Fruit fly (Drosophila melanogaster) whole organism, embryonic: Measurements from ENCODE around the gene CG33268.
A peak's percentile ranks its signal among the peaks of the same experiment; 100 is the strongest.

Experiments used
- Awh ChIP-seq: fragments of 200-800 bp; sonication (Bioruptor generic); IDR thresholded peaks from 2 replicates; pipeline ENCODE4, ENCODE4 v1.3.6; 2022; ENCODE audit warnings: missing biosample characterization, missing genetic modification characterization
- BtbVII ChIP-seq: fragments of 200-800 bp; sonication (Bioruptor generic); optimal IDR thresholded peaks from 3 replicates; lab custom pipeline; 2017; ENCODE audit warnings: missing biosample characterization, mild to moderate bottlenecking, missing genetic modification characterization
- CG10274 ChIP-seq: fragments of 200-800 bp; sonication (Bioruptor generic); optimal IDR thresholded peaks from 3 replicates; lab custom pipeline; 2017; ENCODE audit warnings: missing biosample characterization, mild to moderate bottlenecking, missing genetic modification characterization
- CG12219 ChIP-seq: fragments of 200-800 bp; sonication (Bioruptor generic); optimal IDR thresholded peaks from 3 replicates; lab custom pipeline; 2018; ENCODE audit warnings: missing biosample characterization, mild to moderate bottlenecking, missing genetic modification characterization
- CG1233 ChIP-seq: fragments of 200-800 bp; sonication (Bioruptor generic); optimal IDR thresholded peaks from 4 replicates; lab custom pipeline; 2018; ENCODE audit warnings: missing biosample characterization, mild to moderate bottlenecking, missing genetic modification characterization
- CG13123 ChIP-seq: fragments of 200-800 bp; sonication (Bioruptor generic); optimal IDR thresholded peaks from 2 replicates; lab custom pipeline; 2016; ENCODE audit warnings: missing biosample characterization, missing genetic modification characterization
- CG13296 ChIP-seq: fragments of 200-800 bp; sonication (Bioruptor generic); optimal IDR thresholded peaks from 3 replicates; lab custom pipeline; 2018; ENCODE audit warnings: missing biosample characterization, mild to moderate bottlenecking, missing genetic modification characterization
- CG13624 ChIP-seq: fragments of 200-800 bp; sonication (Bioruptor generic); optimal IDR thresholded peaks from 2 replicates; lab custom pipeline; 2016; ENCODE audit warnings: missing biosample characterization, missing genetic modification characterization
- CG14710 ChIP-seq: fragments of 200-800 bp; sonication (Bioruptor generic); optimal IDR thresholded peaks from 3 replicates; lab custom pipeline; 2019; ENCODE audit warnings: missing biosample characterization, mild to moderate bottlenecking, missing genetic modification characterization, moderate library complexity
- CG15601 ChIP-seq: fragments of 200-800 bp; sonication (Bioruptor generic); optimal IDR thresholded peaks from 3 replicates; lab custom pipeline; 2019; ENCODE audit warnings: missing biosample characterization, mild to moderate bottlenecking, missing genetic modification characterization, moderate library complexity
- CG15696 ChIP-seq: fragments of 200-800 bp; sonication (Bioruptor generic); optimal IDR thresholded peaks from 2 replicates; lab custom pipeline; 2019; ENCODE audit warnings: missing biosample characterization, mild to moderate bottlenecking, missing genetic modification characterization, moderate library complexity
- CG17328 ChIP-seq: fragments of 200-800 bp; sonication (Bioruptor generic); IDR thresholded peaks from 2 replicates; pipeline ENCODE4 v1.3.6; 2022; ENCODE audit warnings: missing biosample characterization, missing genetic modification characterization
- CG18011 ChIP-seq: fragments of 200-800 bp; sonication (Bioruptor generic); optimal IDR thresholded peaks from 2 replicates; lab custom pipeline; 2017; ENCODE audit warnings: missing biosample characterization, missing genetic modification characterization, mild to moderate bottlenecking, moderate library complexity, missing genotype
- CG18599 ChIP-seq: fragments of 200-800 bp; sonication (Bioruptor generic); optimal IDR thresholded peaks from 3 replicates; lab custom pipeline; 2017; ENCODE audit warnings: missing biosample characterization, missing genetic modification characterization, mild to moderate bottlenecking, moderate library complexity, missing genetic modification reagents
- CG2120 ChIP-seq: fragments of 200-800 bp; sonication (Bioruptor generic); optimal IDR thresholded peaks from 3 replicates; lab custom pipeline; 2016; ENCODE audit warnings: missing biosample characterization, missing genetic modification characterization
- CG2875 ChIP-seq: fragments of 200-800 bp; sonication (Bioruptor generic); optimal IDR thresholded peaks from 2 replicates; lab custom pipeline; 2017; ENCODE audit warnings: missing biosample characterization, mild to moderate bottlenecking, missing genetic modification characterization, missing genetic modification reagents
- CG2889 ChIP-seq: fragments of 200-800 bp; sonication (Bioruptor generic); IDR thresholded peaks from 3 replicates; pipeline ENCODE4 v1.3.6; 2022; ENCODE audit warnings: missing biosample characterization, missing genetic modification characterization
- CG30431 ChIP-seq: fragments of 200-800 bp; sonication (Bioruptor generic); optimal IDR thresholded peaks from 2 replicates; lab custom pipeline; 2017; ENCODE audit warnings: missing biosample characterization, missing genetic modification characterization
- CG31441 ChIP-seq: fragments of 200-800 bp; sonication (Bioruptor generic); IDR thresholded peaks from 2 replicates; pipeline ENCODE4 v1.3.6; 2022; ENCODE audit warnings: missing biosample characterization, missing genetic modification characterization
- CG34224 ChIP-seq: fragments of 200-800 bp; sonication (Bioruptor generic); IDR thresholded peaks from 3 replicates; pipeline ENCODE4 v1.3.6; 2022; ENCODE audit warnings: missing biosample characterization, missing genetic modification characterization; ENCODE audit not compliant: partially characterized antibody
- CG4282 ChIP-seq: fragments of 200-800 bp; sonication (Bioruptor generic); optimal IDR thresholded peaks from 2 replicates; lab custom pipeline; 2016; ENCODE audit warnings: missing biosample characterization, missing genetic modification characterization
- CG6254 ChIP-seq: fragments of 200-800 bp; sonication (Bioruptor generic); optimal IDR thresholded peaks from 3 replicates; lab custom pipeline; 2017; ENCODE audit warnings: mild to moderate bottlenecking, missing biosample characterization, missing genetic modification reagents, missing genetic modification characterization
- Dad ChIP-seq: fragments of 200-800 bp; sonication (Bioruptor generic); optimal IDR thresholded peaks from 3 replicates; lab custom pipeline; 2016; ENCODE audit warnings: missing biosample characterization, missing genetic modification characterization
- Dbx ChIP-seq: fragments of 200-800 bp; sonication (Bioruptor generic); IDR thresholded peaks from 3 replicates; pipeline ENCODE4 v1.3.6; 2022; ENCODE audit warnings: missing biosample characterization, missing genetic modification characterization
- Gsc ChIP-seq: fragments of 200-800 bp; sonication (Bioruptor generic); IDR thresholded peaks from 2 replicates; pipeline ENCODE4 v1.3.6; 2022; ENCODE audit warnings: missing biosample characterization, missing genetic modification characterization
- H2.0 ChIP-seq: fragments of 200-800 bp; sonication (Bioruptor generic); IDR thresholded peaks from 2 replicates; pipeline ENCODE4 v1.3.6; 2022; ENCODE audit warnings: missing biosample characterization, missing genetic modification characterization
- HLHmδ ChIP-seq: fragments of 200-800 bp; sonication (Bioruptor generic); optimal IDR thresholded peaks from 2 replicates; lab custom pipeline; 2018; ENCODE audit warnings: missing biosample characterization, mild to moderate bottlenecking, missing genetic modification characterization, moderate library complexity
- Hmr ChIP-seq: fragments of 200-800 bp; sonication (Bioruptor generic); optimal IDR thresholded peaks from 3 replicates; lab custom pipeline; 2017; ENCODE audit warnings: mild to moderate bottlenecking, missing biosample characterization, missing genetic modification reagents, missing genetic modification characterization
- MESR4 ChIP-seq: fragments of 200-800 bp; sonication (Bioruptor generic); optimal IDR thresholded peaks from 2 replicates; lab custom pipeline; 2018; ENCODE audit warnings: missing biosample characterization, mild to moderate bottlenecking, missing genetic modification characterization, moderate library complexity
- Myb ChIP-seq: fragments of 200-800 bp; sonication (Bioruptor generic); optimal IDR thresholded peaks from 2 replicates; lab custom pipeline; 2016; ENCODE audit warnings: missing biosample characterization, missing genetic modification characterization
- Nf-YC ChIP-seq: fragments of 200-800 bp; optimal IDR thresholded peaks from 3 replicates; lab custom pipeline; 2019; ENCODE audit warnings: missing biosample characterization, mild to moderate bottlenecking, missing genetic modification characterization, moderate library complexity
- Optix ChIP-seq: fragments of 200-800 bp; sonication (Bioruptor generic); IDR thresholded peaks from 3 replicates; pipeline ENCODE4 v1.3.6; 2022; ENCODE audit warnings: missing biosample characterization, missing genetic modification characterization
- Ptx1 ChIP-seq: fragments of 200-800 bp; sonication (Bioruptor generic); IDR thresholded peaks from 2 replicates; pipeline ENCODE4 v1.3.6; 2022; ENCODE audit warnings: missing biosample characterization, missing genetic modification characterization
- Spps ChIP-seq: fragments of 200-800 bp; sonication (Bioruptor generic); optimal IDR thresholded peaks from 2 replicates; lab custom pipeline; 2018; ENCODE audit warnings: missing biosample characterization, mild to moderate bottlenecking, missing genetic modification characterization
- chinmo ChIP-seq: fragments of 200-800 bp; sonication (Bioruptor generic); IDR thresholded peaks from 4 replicates; pipeline ENCODE4 v1.3.6; 2022; ENCODE audit warnings: missing biosample characterization, missing genetic modification characterization; ENCODE audit not compliant: partially characterized antibody
- da ChIP-seq: fragments of 200-800 bp; sonication (Bioruptor generic); optimal IDR thresholded peaks from 2 replicates; lab custom pipeline; 2016; ENCODE audit warnings: missing biosample characterization, missing genetic modification characterization
- disco-r ChIP-seq: fragments of 200-800 bp; sonication (Bioruptor generic); optimal IDR thresholded peaks from 2 replicates; lab custom pipeline; 2016; ENCODE audit warnings: missing biosample characterization, missing genetic modification characterization
- fu2 ChIP-seq: fragments of 200-800 bp; sonication (Bioruptor generic); optimal IDR thresholded peaks from 2 replicates; lab custom pipeline; 2016; ENCODE audit warnings: missing biosample characterization, missing genetic modification characterization
- lola ChIP-seq, 3 experiments: fragments of >200 bp in 2 of 3; fragments of 200-800 bp in 1 of 3; sonication (Bioruptor generic) in 1 of 3; optimal IDR thresholded peaks; 2 replicates each; lab custom pipeline; 2017 to 2019; ENCODE audit warnings: missing biosample characterization in 3 of 3, missing genetic modification characterization in 3 of 3, mild to moderate bottlenecking in 1 of 3, moderate library complexity in 1 of 3
- luna ChIP-seq: fragments of 200-800 bp; sonication (Bioruptor generic); optimal IDR thresholded peaks from 2 replicates; lab custom pipeline; 2016; ENCODE audit warnings: missing biosample characterization, missing genetic modification characterization
- mam ChIP-seq: fragments of 200-800 bp; sonication (Bioruptor generic); optimal IDR thresholded peaks from 3 replicates; lab custom pipeline; 2016; ENCODE audit warnings: missing biosample characterization, missing genetic modification characterization
- nerfin-2 ChIP-seq: fragments of 200-800 bp; sonication (Bioruptor generic); IDR thresholded peaks from 2 replicates; pipeline ENCODE4 v1.3.6; 2022; ENCODE audit warnings: missing biosample characterization, missing genetic modification characterization; ENCODE audit not compliant: partially characterized antibody
- nom ChIP-seq: fragments of 200-800 bp; sonication (Bioruptor generic); optimal IDR thresholded peaks from 2 replicates; lab custom pipeline; 2017; ENCODE audit warnings: missing biosample characterization, missing genetic modification characterization, mild to moderate bottlenecking, moderate library complexity, missing genetic modification reagents
- sim ChIP-seq: fragments of 200-800 bp; sonication (Bioruptor generic); IDR thresholded peaks from 2 replicates; pipeline ENCODE4 v1.3.6; 2022; ENCODE audit warnings: missing biosample characterization, missing genetic modification characterization
- sr ChIP-seq: fragments of 200-800 bp; sonication (Bioruptor generic); IDR thresholded peaks from 3 replicates; pipeline ENCODE4 v1.3.6; 2022; ENCODE audit warnings: missing biosample characterization, missing genetic modification characterization
- tll ChIP-seq, 2 experiments: fragments of 200-800 bp in 1 of 2; fragments of >200 bp in 1 of 2; sonication (Bioruptor generic) in 1 of 2; optimal IDR thresholded peaks; 2 replicates each; lab custom pipeline; 2017 to 2019; ENCODE audit warnings: missing biosample characterization in 2 of 2, missing genetic modification characterization in 2 of 2, mild to moderate bottlenecking in 1 of 2, moderate library complexity in 1 of 2
- wor ChIP-seq: fragments of 200-800 bp; sonication (Bioruptor generic); IDR thresholded peaks from 2 replicates; pipeline ENCODE4 v1.3.6; 2022; ENCODE audit warnings: missing biosample characterization, missing genetic modification characterization
- zfh1 ChIP-seq: fragments of 200-800 bp; sonication (Bioruptor generic); IDR thresholded peaks from 3 replicates; pipeline ENCODE4 v1.3.6; 2022; ENCODE audit warnings: missing biosample characterization, missing genetic modification characterization

CG33268 gene

DNA sequence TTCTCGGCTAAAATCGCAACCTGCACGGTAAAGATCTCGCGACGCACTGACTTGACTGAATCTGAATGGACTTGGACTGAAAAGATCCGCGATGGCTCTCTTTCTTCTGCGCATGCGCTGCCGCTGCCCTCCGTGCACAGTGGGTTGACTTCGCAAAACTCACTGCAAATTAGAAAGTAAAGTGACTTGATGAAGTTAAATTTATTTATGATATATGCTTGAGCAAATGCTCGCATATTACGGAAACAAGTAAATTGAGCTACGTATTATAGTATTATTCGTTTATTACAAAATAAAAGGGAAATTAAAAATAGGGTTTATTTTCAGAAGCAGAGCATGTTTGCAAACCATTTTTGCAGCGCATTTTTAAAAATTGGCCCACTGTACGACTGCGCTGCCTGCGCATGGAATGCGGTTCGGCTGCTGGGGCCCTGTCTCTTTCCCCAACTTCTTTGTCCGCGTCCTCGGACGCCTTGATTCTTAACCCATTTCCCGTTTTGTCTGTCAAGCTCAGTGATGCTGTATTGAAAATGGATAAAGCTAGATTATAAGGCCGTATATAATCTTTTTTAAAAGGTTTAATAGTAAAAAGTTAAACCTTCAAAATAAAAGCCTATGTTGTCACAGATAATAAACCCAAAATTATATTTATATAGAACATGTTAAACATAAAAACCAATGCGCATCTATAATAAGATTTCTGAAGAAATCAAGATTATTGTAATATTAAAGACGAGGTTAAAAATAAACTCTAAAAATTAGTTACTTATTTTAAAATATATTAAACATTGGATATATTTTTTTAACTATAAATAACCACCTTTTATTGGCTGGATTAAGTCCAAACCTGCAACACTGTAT lies 3.1 kb downstream of the CG33268 start, which contains the start of gene rt (continued):
- TF ChIP-seq Gsc (no peak; the same call in 1 of the 2 replicates), CG13624 (peak; percentile 26), disco-r (no peak), CG1233 (GFP tag; lab: Kevin White, UChicago) (peak; percentile 22), Ptx1 (GFP tag; lab: Robert Waterston, UW) (no peak; the same call in 1 of the 2 replicates), MESR4 (GFP tag; lab: Kevin White, UChicago) (no peak), CG13123 (GFP tag; lab: Kevin White, UChicago) (no peak), Myb (no peak), fu2 (GFP tag; lab: Kevin White, UChicago) (no peak), Dad (no peak), zfh1 (GFP tag; lab: Robert Waterston, UW) (peak; percentile 67), CG15696 (tag; lab: Kevin White, UChicago) (peak; percentile 56), luna (no peak), sr (no peak), CG34224 (no peak), CG2889 (GFP tag; lab: Robert Waterston, UW) (no peak), HLHmδ (GFP tag; lab: Kevin White, UChicago) (no peak), Dbx (no peak), CG18011 (GFP tag; lab: Kevin White, UChicago) (no peak), CG18599 (GFP tag; lab: Kevin White, UChicago) (no peak), nom (GFP tag; lab: Kevin White, UChicago) (no peak), tll (GFP tag; optimal IDR thresholded peaks at IDR 0.05; lab: Kevin White, UChicago) (no peak), CG17328 (GFP tag; lab: Robert Waterston, UW) (peak; percentile 65), nerfin-2 (GFP tag; lab: Robert Waterston, UW) (no peak), CG13296 (peak; percentile 29), BtbVII (GFP tag; lab: Kevin White, UChicago) (no peak), CG12219 (peak; percentile 46), CG10274 (GFP tag; lab: Kevin White, UChicago) (peak; percentile 3), CG2120 (GFP tag; lab: Kevin White, UChicago) (no peak), Hmr (GFP tag; lab: Kevin White, UChicago) (no peak), CG2875 (GFP tag; lab: Kevin White, UChicago) (peak; percentile 38), CG4282 (GFP tag; lab: Kevin White, UChicago) (no peak), wor (GFP tag; lab: Robert Waterston, UW) (peak; percentile 42; the same call in 1 of the 2 replicates), chinmo (GFP tag; lab: Robert Waterston, UW) (0 out of 4 replicates have a peak, but pooled peaks have one; percentile 29), CG15601 (tag; lab: Kevin White, UChicago) (peak; percentile 53), da (GFP tag; lab: Kevin White, UChicago) (no peak), CG6254 (peak; percentile 22), Nf-YC (peak; percentile 21), Optix (GFP tag; lab: Robert Waterston, UW) (no peak), mam (GFP tag; lab: Kevin White, UChicago) (no peak), sim (GFP tag; lab: Robert Waterston, UW) (no peak; the same call in 1 of the 2 replicates), Spps (tag; lab: Kevin White, UChicago) (peak; percentile 44), CG14710 (tag; lab: Kevin White, UChicago) (peak; percentile 62), Awh (GFP tag; lab: Robert Waterston, UW) (no peak; the same call in 1 of the 2 replicates), H2.0 (peak; percentile 30; the same call in 1 of the 2 replicates), lola (GFP tag; optimal IDR thresholded peaks at IDR 0.05; lab: Kevin White, UChicago) (peak in 1 of 3 experiments; percentile 85), CG31441 (GFP tag; lab: Robert Waterston, UW) (peak; percentile 59), CG30431 (GFP tag; lab: Kevin White, UChicago) (peak; percentile 31)
